Worm (Caenorhabditis elegans) whole organism, early embryonic: ENCODE data around the gene T19E7.6.

ENCODE experiments used
- B0310.2 ChIP-seq: sonication (generic microtip); optimal IDR thresholded peaks from 2 replicates; lab custom pipeline; 2016; ENCODE audit warnings: mild to moderate bottlenecking, missing genetic modification characterization, missing compliant biosample characterization
- F13C5.2 ChIP-seq: sonication (generic microtip); optimal IDR thresholded peaks from 2 replicates; lab custom pipeline; 2017; ENCODE audit warnings: mild to moderate bottlenecking, missing genetic modification characterization, inconsistent platforms, missing compliant biosample characterization
- aly-1 ChIP-seq: sonication (generic microtip); optimal IDR thresholded peaks from 2 replicates; lab custom pipeline; 2016; ENCODE audit warnings: missing genetic modification characterization, missing compliant biosample characterization
- ama-1 ChIP-seq: fragments of 150-350 bp; optimal IDR thresholded peaks from 2 replicates; lab custom pipeline; 2014
- ceh-13 ChIP-seq: fragments of 200-800 bp; sonication (Bioruptor generic); optimal IDR thresholded peaks from 2 replicates; lab custom pipeline; 2018; ENCODE audit warnings: mild to moderate bottlenecking, missing genetic modification characterization, missing compliant biosample characterization
- ceh-36 ChIP-seq: sonication (generic microtip); optimal IDR thresholded peaks from 2 replicates; lab custom pipeline; 2016; ENCODE audit warnings: missing genetic modification characterization, inconsistent platforms, missing compliant biosample characterization
- ets-7 ChIP-seq: sonication (generic microtip); optimal IDR thresholded peaks from 2 replicates; lab custom pipeline; 2016; ENCODE audit warnings: missing genotype, missing genetic modification characterization, missing compliant biosample characterization
- flt-1 ChIP-seq: fragments of 200-800 bp; sonication (Bioruptor generic); IDR thresholded peaks from 2 replicates; pipeline ENCODE4 v1.3.6; 2022; ENCODE audit warnings: missing genetic modification characterization, missing compliant biosample characterization
- hmbx-1 ChIP-seq: sonication (generic microtip); optimal IDR thresholded peaks from 2 replicates; lab custom pipeline; 2016; ENCODE audit warnings: mild to moderate bottlenecking, missing genetic modification characterization, missing compliant biosample characterization
- hmg-4 ChIP-seq: fragments of 200-800 bp; sonication (Bioruptor generic); optimal IDR thresholded peaks from 2 replicates; lab custom pipeline; 2018; ENCODE audit warnings: mild to moderate bottlenecking, missing genetic modification characterization, missing compliant biosample characterization
- hnd-1 ChIP-seq: sonication (generic microtip); optimal IDR thresholded peaks from 2 replicates; lab custom pipeline; 2016; ENCODE audit warnings: missing genetic modification characterization, missing compliant biosample characterization
- pes-1 ChIP-seq: fragments of 200-800 bp; sonication (Bioruptor generic); IDR thresholded peaks from 2 replicates; pipeline ENCODE4 v1.3.6; 2022; ENCODE audit warnings: missing genetic modification reagents, missing genetic modification characterization, missing compliant biosample characterization
- scrt-1 ChIP-seq: fragments of 200-800 bp; sonication (Bioruptor generic); IDR thresholded peaks from 2 replicates; pipeline ENCODE4 v1.3.6; 2022; ENCODE audit warnings: missing genetic modification characterization, missing compliant biosample characterization
- sea-1 ChIP-seq: fragments of 200-800 bp; sonication (Bioruptor generic); conservative IDR thresholded peaks from 2 replicates; pipeline ENCODE4 v1.3.6; 2022; ENCODE audit warnings: missing genetic modification characterization, missing compliant biosample characterization
- tbx-11 ChIP-seq: fragments of 200-800 bp; sonication (Bioruptor generic); IDR thresholded peaks from 2 replicates; pipeline ENCODE4 v1.3.6; 2022; ENCODE audit warnings: missing genetic modification characterization, missing compliant biosample characterization
- tbx-37 ChIP-seq: fragments of 200-800 bp; sonication (Bioruptor generic); conservative IDR thresholded peaks from 2 replicates; pipeline ENCODE4 v1.3.6; 2022; ENCODE audit warnings: missing genetic modification reagents, missing genetic modification characterization, missing compliant biosample characterization
- tra-4 ChIP-seq: sonication (generic microtip); optimal IDR thresholded peaks from 2 replicates; lab custom pipeline; 2017; ENCODE audit warnings: missing genetic modification characterization, missing compliant biosample characterization

Gene T19E7.6

DNA sequence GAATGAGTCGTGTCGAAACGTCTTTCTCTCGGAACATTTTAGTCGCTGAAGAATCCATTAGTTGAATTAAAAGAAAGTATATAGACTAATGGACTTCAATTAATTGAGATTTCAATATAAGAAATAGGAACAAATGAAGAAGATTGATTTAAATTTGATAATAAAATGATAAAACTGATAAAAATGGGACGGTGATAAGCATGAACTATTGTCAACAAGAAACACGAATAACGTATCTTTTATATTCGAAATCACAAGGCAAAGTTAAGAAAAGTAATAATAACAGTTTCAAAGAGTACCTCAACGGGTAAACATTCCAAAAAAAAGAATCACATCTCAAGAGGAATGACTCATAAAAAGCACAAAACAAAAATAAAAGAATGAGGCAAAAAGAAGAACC is at the start of gene T19E7.6:
Gene T19E7.6, minus strand, starts transcription at position 45 of the 400 bp plus-strand sequence.
- no peak for TF ChIP-seq tbx-37 (GFP tag; lab: Robert Waterston, UW)
- no peak for TF ChIP-seq B0310.2 (tag; lab: Kevin White, UChicago)

DNA sequence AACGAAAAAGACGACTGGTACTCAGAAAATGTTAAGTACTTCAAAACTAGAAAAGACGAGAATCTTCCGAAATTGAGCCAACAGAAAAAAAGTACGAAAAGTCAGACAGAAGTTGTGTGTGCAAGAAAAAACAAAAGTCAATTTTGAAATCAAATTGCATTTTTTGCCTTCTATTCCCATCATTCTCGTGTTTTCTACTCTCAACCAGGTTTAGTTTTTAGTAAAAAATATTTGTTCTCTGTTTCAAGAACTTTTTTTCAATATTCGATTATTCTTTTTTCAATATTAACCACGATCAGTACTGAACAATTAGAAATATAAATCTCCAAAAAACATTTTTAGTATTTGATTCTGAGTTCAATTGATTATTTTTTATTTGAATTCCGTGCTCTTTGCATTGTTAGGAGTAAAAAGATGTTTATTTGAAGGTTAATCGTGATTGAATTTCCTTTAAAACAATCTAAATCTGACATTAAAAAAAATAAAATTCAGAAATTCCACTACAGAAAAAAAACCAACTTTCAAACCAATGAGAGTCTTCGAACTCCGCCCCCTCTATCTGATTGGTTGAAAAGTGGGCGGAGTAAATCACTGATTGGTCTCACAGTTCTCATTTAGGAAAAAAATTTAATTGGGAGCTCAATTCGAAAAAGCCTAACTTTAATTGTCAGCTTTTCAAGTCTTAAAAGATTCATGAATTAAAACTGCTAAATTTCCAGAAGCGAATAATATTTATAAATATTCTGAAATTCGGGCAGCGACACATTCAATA is 46.2 kb upstream of the T19E7.6 start:
- no peak for TF ChIP-seq sea-1 (GFP tag; lab: Robert Waterston, UW)
- no peak for TF ChIP-seq ets-7 (tag; lab: Kevin White, UChicago)
- no peak for TF ChIP-seq hnd-1
- no peak for TF ChIP-seq tra-4 (tag; lab: Kevin White, UChicago)
- TF ChIP-seq tbx-37 (GFP tag; lab: Robert Waterston, UW), result no peak
- TF ChIP-seq aly-1 (tag; lab: Kevin White, UChicago), result no peak
- TF ChIP-seq hmg-4 (GFP tag; lab: Kevin White, UChicago), result no peak
- TF ChIP-seq pes-1 (GFP tag; lab: Robert Waterston, UW), result no peak
- no peak for TF ChIP-seq scrt-1
- TF ChIP-seq ama-1 (lab: Kevin White, UChicago), result no peak
- TF ChIP-seq F13C5.2, result no peak
- no peak for TF ChIP-seq flt-1
- TF ChIP-seq ceh-13 (GFP tag; lab: Kevin White, UChicago), result no peak
- TF ChIP-seq ceh-36 (tag; lab: Kevin White, UChicago), result no peak

DNA sequence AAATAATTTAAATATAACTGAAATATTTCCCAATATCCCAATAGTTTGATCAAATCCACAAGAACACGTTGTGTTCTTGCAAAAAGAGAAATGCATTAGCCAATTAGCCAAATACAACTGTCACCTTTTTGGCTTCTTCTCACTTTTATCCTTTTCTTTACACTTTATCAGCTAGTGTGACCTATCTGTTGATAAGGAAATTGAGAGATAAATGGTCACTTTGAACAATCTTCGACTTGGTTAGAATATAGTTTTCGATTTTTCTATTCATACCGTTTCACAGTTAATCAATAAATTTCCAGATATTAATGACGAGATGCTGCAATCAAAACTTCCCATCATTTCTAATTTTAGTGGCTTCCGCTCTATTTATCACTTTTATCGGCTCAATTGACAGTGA is 39.5 kb upstream of the T19E7.6 start, which contains the start of gene C55C3.1:
Gene C55C3.1, plus strand, starts transcription at position 301 of the 400 bp plus-strand sequence.
- TF ChIP-seq hnd-1 (no peak), pes-1 (GFP tag; lab: Robert Waterston, UW) (no peak), flt-1 (no peak), ceh-36 (tag; lab: Kevin White, UChicago) (no peak), ama-1 (lab: Kevin White, UChicago) (no peak), tra-4 (tag; lab: Kevin White, UChicago) (no peak), ceh-13 (GFP tag; lab: Kevin White, UChicago) (no peak), scrt-1 (no peak), tbx-37 (GFP tag; lab: Robert Waterston, UW) (no peak)

- TF ChIP-seq ama-1 (lab: Kevin White, UChicago), result no peak
- TF ChIP-seq tbx-11 (GFP tag; lab: Robert Waterston, UW), result no peak
- TF ChIP-seq ceh-36 (tag; lab: Kevin White, UChicago), result no peak
- no peak for TF ChIP-seq B0310.2 (tag; lab: Kevin White, UChicago)
- TF ChIP-seq tra-4 (tag; lab: Kevin White, UChicago), result no peak
- TF ChIP-seq sea-1 (GFP tag; lab: Robert Waterston, UW), result no peak
- no peak for TF ChIP-seq ets-7 (tag; lab: Kevin White, UChicago)
These were observed 37.3 kb upstream of the T19E7.6 start for ce11 chrIV:5706603-5707002.

- TF ChIP-seq B0310.2 (tag; lab: Kevin White, UChicago) (no peak), hmg-4 (GFP tag; lab: Kevin White, UChicago) (no peak), hmbx-1 (tag; lab: Kevin White, UChicago) (no peak), F13C5.2 (no peak), sea-1 (GFP tag; lab: Robert Waterston, UW) (no peak), ceh-13 (GFP tag; lab: Kevin White, UChicago) (no peak), tbx-11 (GFP tag; lab: Robert Waterston, UW) (no peak), hnd-1 (no peak), flt-1 (no peak), tbx-37 (GFP tag; lab: Robert Waterston, UW) (no peak), ama-1 (lab: Kevin White, UChicago) (no peak), ets-7 (tag; lab: Kevin White, UChicago) (no peak), pes-1 (GFP tag; lab: Robert Waterston, UW) (no peak), scrt-1 (no peak), aly-1 (tag; lab: Kevin White, UChicago) (no peak), tra-4 (tag; lab: Kevin White, UChicago) (no peak), ceh-36 (tag; lab: Kevin White, UChicago) (no peak)
These were observed 34.6 kb upstream of the T19E7.6 start for ce11 chrIV:5703917-5704316.

ce11 chrIV:5703443-5703842 is 34.1 kb upstream of the T19E7.6 start, which contains the start of the genes C55C3.73 and perm-5:
C55C3.73 (minus strand) TSS chrIV:5703451.
perm-5 (minus strand) TSS chrIV:5703468.
- no peak for TF ChIP-seq scrt-1
- TF ChIP-seq tbx-37 (GFP tag; lab: Robert Waterston, UW), result no peak
- no peak for TF ChIP-seq sea-1 (GFP tag; lab: Robert Waterston, UW)
- no peak for TF ChIP-seq flt-1
- TF ChIP-seq pes-1 (GFP tag; lab: Robert Waterston, UW), result no peak
- no peak for TF ChIP-seq ets-7 (tag; lab: Kevin White, UChicago)
- TF ChIP-seq tra-4 (tag; lab: Kevin White, UChicago), result no peak
- TF ChIP-seq tbx-11 (GFP tag; lab: Robert Waterston, UW), result no peak
- TF ChIP-seq ceh-13 (GFP tag; lab: Kevin White, UChicago), result no peak
- TF ChIP-seq hnd-1, result no peak
- TF ChIP-seq aly-1 (tag; lab: Kevin White, UChicago), result no peak
- no peak for TF ChIP-seq hmbx-1 (tag; lab: Kevin White, UChicago)
- no peak for TF ChIP-seq ceh-36 (tag; lab: Kevin White, UChicago)
- TF ChIP-seq hmg-4 (GFP tag; lab: Kevin White, UChicago), result no peak
- no peak for TF ChIP-seq F13C5.2
- TF ChIP-seq B0310.2 (tag; lab: Kevin White, UChicago), result no peak
- TF ChIP-seq ama-1 (lab: Kevin White, UChicago), result no peak

- TF ChIP-seq B0310.2 (tag; lab: Kevin White, UChicago) (no peak), hmbx-1 (tag; lab: Kevin White, UChicago) (no peak), tbx-37 (GFP tag; lab: Robert Waterston, UW) (no peak), hmg-4 (GFP tag; lab: Kevin White, UChicago) (no peak), tbx-11 (GFP tag; lab: Robert Waterston, UW) (no peak), ceh-13 (GFP tag; lab: Kevin White, UChicago) (no peak), ama-1 (lab: Kevin White, UChicago) (no peak), sea-1 (GFP tag; lab: Robert Waterston, UW) (no peak), pes-1 (GFP tag; lab: Robert Waterston, UW) (no peak), ets-7 (tag; lab: Kevin White, UChicago) (no peak), flt-1 (no peak), hnd-1 (no peak), aly-1 (tag; lab: Kevin White, UChicago) (no peak), F13C5.2 (no peak), ceh-36 (tag; lab: Kevin White, UChicago) (no peak), scrt-1 (no peak), tra-4 (tag; lab: Kevin White, UChicago) (no peak)
These were observed 32.3 kb upstream of the T19E7.6 start for ce11 chrIV:5701646-5702045.
